Worm (Caenorhabditis elegans) whole organism, L1 larva: ENCODE results near the gene Y48G9A.7.

Experiments used
- ceh-88 ChIP-seq: fragments of 200-800 bp; sonication (Bioruptor generic); IDR thresholded peaks from 2 replicates; pipeline ENCODE4 v1.3.6; 2022; ENCODE audit warnings: missing genetic modification characterization, missing compliant biosample characterization
- efl-1 ChIP-seq, 4 experiments: fragments of 150-350 bp; optimal IDR thresholded peaks in 3 of 4; peaks in 1 of 4; 1 replicate in 1 of 4; 2 replicates in 3 of 4; lab custom pipeline; 2014; ENCODE audit warnings: missing biosample characterization in 2 of 4, missing genetic modification characterization in 2 of 4, missing genetic modification reagents in 2 of 4
- ets-5 ChIP-seq: fragments of 200-800 bp; sonication (Bioruptor generic); IDR thresholded peaks from 2 replicates; pipeline ENCODE4 v1.3.6; 2022; ENCODE audit warnings: missing genetic modification characterization, missing compliant biosample characterization
- hpl-2 ChIP-seq: fragments of 150-350 bp; optimal IDR thresholded peaks from 2 replicates; lab custom pipeline; 2014; ENCODE audit warnings: missing biosample characterization, missing genetic modification reagents, missing genetic modification characterization
- lsy-2 ChIP-seq, 2 experiments: fragments of 150-350 bp; optimal IDR thresholded peaks; 2 replicates each; lab custom pipeline; 2014; ENCODE audit warnings: missing biosample characterization in 2 of 2, missing genetic modification characterization in 2 of 2
- nhr-76 ChIP-seq: sonication (generic microtip); optimal IDR thresholded peaks from 2 replicates; lab custom pipeline; 2017; ENCODE audit warnings: missing biosample characterization, missing genetic modification characterization
- unc-130 ChIP-seq: fragments of 150-350 bp; optimal IDR thresholded peaks from 2 replicates; lab custom pipeline; 2017; ENCODE audit warnings: missing biosample characterization, missing genetic modification characterization, inconsistent platforms
- zag-1 ChIP-seq: fragments of 150-350 bp; optimal IDR thresholded peaks from 2 replicates; lab custom pipeline; 2014; ENCODE audit warnings: missing biosample characterization, missing genetic modification characterization
- ztf-11 ChIP-seq, 2 experiments: sonication (generic microtip); optimal IDR thresholded peaks; 2 replicates each; lab custom pipeline; 2016 to 2017; ENCODE audit warnings: missing genetic modification characterization in 2 of 2, missing biosample characterization in 1 of 2, missing compliant biosample characterization in 1 of 2

DNA sequence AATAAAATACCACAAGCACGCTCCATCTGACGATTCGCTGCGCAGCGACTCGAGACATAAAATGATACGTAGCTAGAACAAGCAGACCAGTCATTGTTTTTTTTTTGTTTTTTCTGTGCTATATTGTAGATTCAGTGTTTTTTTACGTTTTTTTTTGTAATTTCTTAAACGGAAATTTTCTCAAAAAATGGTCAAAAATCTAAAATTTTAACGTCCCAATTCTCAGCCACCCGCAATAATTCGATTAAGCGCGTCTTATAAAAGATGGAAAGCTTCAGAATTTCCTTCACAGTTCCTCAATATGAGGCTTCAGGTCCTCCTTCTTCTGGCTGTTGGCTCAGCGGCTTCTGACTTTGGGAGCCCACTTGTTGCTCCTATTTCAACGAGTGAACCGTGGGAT, 7.2 kb downstream of the Y48G9A.7 start, which contains the start of gene Y48G9A.6:
- TF ChIP-seq ztf-11 (tag; optimal IDR thresholded peaks at IDR 0.05; lab: Kevin White, UChicago) (no peak), unc-130 (no peak), lsy-2 (tag; optimal IDR thresholded peaks at IDR 0.05; lab: Kevin White, UChicago) (no peak), efl-1 (optimal IDR thresholded peaks at IDR 0.05; lab: Kevin White, UChicago) (no peak), efl-1 (GFP tag; optimal IDR thresholded peaks at IDR 0.05 in 1 of 2; lab: Kevin White, UChicago) (no peak), ets-5 (GFP tag; lab: Robert Waterston, UW) (no peak), nhr-76 (no peak), ceh-88 (no peak), zag-1 (no peak), hpl-2 (GFP tag; lab: Kevin White, UChicago) (no peak)
